Fruit fly (Drosophila melanogaster): ENCODE measurements around the gene Ddrgk1.

- TF ChIP-seq gl (tag; optimal IDR thresholded peaks at IDR 0.05): no peak
- TF ChIP-seq EcR (GFP tag; optimal IDR thresholded peaks at IDR 0.05): no peak
- TF ChIP-seq fd96Ca (GFP tag; IDR thresholded peaks at IDR 0.05): 0 out of 3 replicates have a peak, but pooled peaks have one; percentile 21
- TF ChIP-seq Pif1A (GFP tag; optimal IDR thresholded peaks at IDR 0.05): no peak
- TF ChIP-seq CG4496 (GFP tag; IDR thresholded peaks at IDR 0.05): peak; percentile 77
- TF ChIP-seq CG12605 (GFP tag; IDR thresholded peaks at IDR 0.05): 0 out of 2 replicates have a peak, but pooled peaks have one; percentile 13
- TF ChIP-seq rn (GFP tag; IDR thresholded peaks at IDR 0.05): peak; percentile 38; the same call in 1 of the 2 replicates
- TF ChIP-seq CG34367 (tag; optimal IDR thresholded peaks at IDR 0.05): peak; percentile 13
- no peak for TF ChIP-seq CG8159 (tag; optimal IDR thresholded peaks at IDR 0.05)
- TF ChIP-seq CG17806 (tag; optimal IDR thresholded peaks at IDR 0.05): no peak
- peak; percentile 53 for TF ChIP-seq Snoo (tag; optimal IDR thresholded peaks at IDR 0.05)
These were observed 8.7 kb downstream of the Ddrgk1 start, which contains the start of the genes CG3337 and Nelf-A for dm6 chr3R:21223453-21224057.
